Worm (Caenorhabditis elegans) whole organism, young adult: ENCODE results near the gene F08G5.3.

Source experiments
- B0261.1 ChIP-seq: sonication (generic microtip); optimal IDR thresholded peaks from 2 replicates; lab custom pipeline; 2016; ENCODE audit warnings: mild to moderate bottlenecking, missing genetic modification characterization, moderate library complexity, missing compliant biosample characterization
- C17E4.6 ChIP-seq: fragments of 200-800 bp; sonication (Bioruptor generic); IDR thresholded peaks from 2 replicates; pipeline ENCODE4 v1.3.6; 2022; ENCODE audit warnings: missing genetic modification reagents, missing genetic modification characterization, missing compliant biosample characterization
- D2030.7 ChIP-seq: fragments of 200-800 bp; sonication (Bioruptor generic); IDR thresholded peaks from 2 replicates; pipeline ENCODE4 v1.3.6; 2022; ENCODE audit warnings: missing genetic modification reagents, missing genetic modification characterization, missing compliant biosample characterization
- F10E7.11 ChIP-seq: sonication (generic microtip); optimal IDR thresholded peaks from 2 replicates; lab custom pipeline; 2017; ENCODE audit warnings: mild to moderate bottlenecking, missing genetic modification characterization, moderate library complexity, missing compliant biosample characterization
- F23B12.7 ChIP-seq: sonication (generic microtip); optimal IDR thresholded peaks from 2 replicates; lab custom pipeline; 2017; ENCODE audit warnings: missing genetic modification characterization, mild to moderate bottlenecking, missing compliant biosample characterization, antibody characterized with exemption, moderate library complexity; ENCODE audit not compliant: insufficient read depth
- F33H1.4 ChIP-seq: fragments of 200-800 bp; sonication (Bioruptor generic); IDR thresholded peaks from 2 replicates; pipeline ENCODE4 v1.3.6; 2022; ENCODE audit warnings: missing genetic modification reagents, missing genetic modification characterization, missing compliant biosample characterization
- F57A8.1 ChIP-seq: fragments of 200-800 bp; sonication (Bioruptor generic); optimal IDR thresholded peaks from 2 replicates; lab custom pipeline; 2018; ENCODE audit warnings: mild to moderate bottlenecking, missing genetic modification characterization, moderate library complexity, missing compliant biosample characterization
- ZK185.1 ChIP-seq: sonication (generic microtip); optimal IDR thresholded peaks from 2 replicates; lab custom pipeline; 2016; ENCODE audit warnings: mild to moderate bottlenecking, missing genetic modification characterization, missing compliant biosample characterization; ENCODE audit not compliant: poor library complexity, severe bottlenecking
- ama-1 ChIP-seq, 3 experiments: fragments of 150-350 bp in 1 of 3; sonication (generic microtip) in 2 of 3; optimal IDR thresholded peaks; 2 replicates each; lab custom pipeline; 2014 to 2018; ENCODE audit warnings: missing biosample characterization in 2 of 3, missing genetic modification characterization in 2 of 3, missing genetic modification reagents in 2 of 3
- aptf-3 ChIP-seq: fragments of 200-800 bp; sonication (Bioruptor generic); IDR thresholded peaks from 2 replicates; pipeline ENCODE4 v1.3.6; 2022; ENCODE audit warnings: missing genetic modification characterization, missing compliant biosample characterization
- atf-7 ChIP-seq: sonication (generic microtip); optimal IDR thresholded peaks from 2 replicates; lab custom pipeline; 2017; ENCODE audit warnings: mild to moderate bottlenecking, missing genetic modification characterization, missing compliant biosample characterization
- athp-1 ChIP-seq: sonication (generic microtip); optimal IDR thresholded peaks from 2 replicates; lab custom pipeline; 2017; ENCODE audit warnings: mild to moderate bottlenecking, missing genetic modification characterization, missing compliant biosample characterization
- attf-5 ChIP-seq: fragments of 200-800 bp; sonication (Bioruptor generic); optimal IDR thresholded peaks from 2 replicates; lab custom pipeline; 2018; ENCODE audit warnings: mild to moderate bottlenecking, missing genetic modification characterization, missing compliant biosample characterization
- ceh-100 ChIP-seq: fragments of 200-800 bp; sonication (Bioruptor generic); IDR thresholded peaks from 2 replicates; pipeline ENCODE4 v1.3.6; 2022; ENCODE audit warnings: missing genetic modification reagents, missing genetic modification characterization, missing compliant biosample characterization
- ceh-79 ChIP-seq: sonication (generic microtip); optimal IDR thresholded peaks from 2 replicates; lab custom pipeline; 2017; ENCODE audit warnings: mild to moderate bottlenecking, missing genetic modification characterization, missing compliant biosample characterization
- chd-7 ChIP-seq: sonication (generic microtip); optimal IDR thresholded peaks from 2 replicates; lab custom pipeline; 2016; ENCODE audit warnings: mild to moderate bottlenecking, missing genetic modification characterization, moderate library complexity, missing compliant biosample characterization
- ekl-4 ChIP-seq: fragments of 200-800 bp; sonication (Bioruptor generic); IDR thresholded peaks from 2 replicates; pipeline ENCODE4 v1.3.6; 2022; ENCODE audit warnings: missing genetic modification reagents, missing genetic modification characterization, missing compliant biosample characterization
- gei-17 ChIP-seq: fragments of 200-800 bp; sonication (Bioruptor generic); optimal IDR thresholded peaks from 2 replicates; lab custom pipeline; 2018; ENCODE audit warnings: mild to moderate bottlenecking, missing genetic modification characterization, missing compliant biosample characterization
- hmg-1.2 ChIP-seq: fragments of 200-800 bp; sonication (Bioruptor generic); IDR thresholded peaks from 2 replicates; pipeline ENCODE4 v1.3.6; 2022; ENCODE audit warnings: missing genetic modification reagents, missing genetic modification characterization, missing compliant biosample characterization
- let-607 ChIP-seq, 2 experiments: fragments of 200-800 bp in 1 of 2; sonication (Bioruptor generic) in 1 of 2; sonication (generic microtip) in 1 of 2; optimal IDR thresholded peaks; 2 replicates each; lab custom pipeline; 2016 to 2018; ENCODE audit warnings: mild to moderate bottlenecking in 2 of 2, missing compliant biosample characterization in 2 of 2, missing genetic modification characterization in 2 of 2, moderate library complexity in 2 of 2, missing genotype in 1 of 2
- lsl-1 ChIP-seq: fragments of 200-800 bp; sonication (Bioruptor generic); optimal IDR thresholded peaks from 2 replicates; lab custom pipeline; 2018; ENCODE audit warnings: mild to moderate bottlenecking, missing genetic modification characterization, moderate library complexity, missing compliant biosample characterization
- madf-3 ChIP-seq: fragments of 200-800 bp; sonication (Bioruptor generic); IDR thresholded peaks from 2 replicates; pipeline ENCODE4 v1.3.6; 2022; ENCODE audit warnings: missing genetic modification reagents, missing genetic modification characterization, missing compliant biosample characterization
- madf-8 ChIP-seq: fragments of 200-800 bp; sonication (Bioruptor generic); conservative IDR thresholded peaks from 2 replicates; pipeline ENCODE4 v1.3.6; 2022; ENCODE audit warnings: missing genetic modification reagents, missing genetic modification characterization, missing compliant biosample characterization
- mcd-1 ChIP-seq: fragments of 200-800 bp; sonication (Bioruptor generic); IDR thresholded peaks from 2 replicates; pipeline ENCODE4 v1.3.6; 2022; ENCODE audit warnings: missing genetic modification reagents, missing genetic modification characterization, missing compliant biosample characterization
- nfya-2 ChIP-seq: fragments of 200-800 bp; sonication (Bioruptor generic); IDR thresholded peaks from 2 replicates; pipeline ENCODE4 v1.3.6; 2022; ENCODE audit warnings: missing genetic modification reagents, missing genetic modification characterization, missing compliant biosample characterization
- nfyb-1 ChIP-seq: fragments of 200-800 bp; sonication (Bioruptor generic); IDR thresholded peaks from 2 replicates; pipeline ENCODE4 v1.3.6; 2022; ENCODE audit warnings: missing genetic modification reagents, missing genetic modification characterization, missing compliant biosample characterization
- nhr-179 ChIP-seq: sonication (generic microtip); optimal IDR thresholded peaks from 2 replicates; lab custom pipeline; 2016; ENCODE audit warnings: mild to moderate bottlenecking, missing genetic modification characterization, missing compliant biosample characterization
- pbrm-1 ChIP-seq: fragments of 200-800 bp; sonication (Bioruptor generic); IDR thresholded peaks from 2 replicates; pipeline ENCODE4 v1.3.6; 2022; ENCODE audit warnings: missing genetic modification reagents, missing genetic modification characterization, missing compliant biosample characterization
- rec-8 ChIP-seq, 2 experiments: sonication (generic microtip); optimal IDR thresholded peaks; 2 replicates each; lab custom pipeline; 2016; ENCODE audit warnings: mild to moderate bottlenecking in 2 of 2, missing genetic modification characterization in 2 of 2, missing genetic modification reagents in 2 of 2, missing genotype in 2 of 2, missing biosample characterization in 1 of 2, missing compliant biosample characterization in 1 of 2, moderate library complexity in 1 of 2
- sdz-38 ChIP-seq: sonication (generic microtip); optimal IDR thresholded peaks from 2 replicates; lab custom pipeline; 2016; ENCODE audit warnings: missing genotype, missing genetic modification characterization, missing compliant biosample characterization
- sea-2 ChIP-seq: fragments of 200-800 bp; sonication (Bioruptor generic); IDR thresholded peaks from 2 replicates; pipeline ENCODE4 v1.3.6; 2022; ENCODE audit warnings: missing genetic modification characterization, missing compliant biosample characterization
- snpc-3.4 ChIP-seq: sonication (generic microtip); optimal IDR thresholded peaks from 2 replicates; lab custom pipeline; 2017; ENCODE audit warnings: missing genetic modification characterization, mild to moderate bottlenecking, missing compliant biosample characterization, antibody characterized with exemption, moderate library complexity, missing genotype, missing genetic modification reagents
- snpc-4 ChIP-seq, 5 experiments: fragments of 150-350 bp in 1 of 5; sonication (generic microtip) in 4 of 5; optimal IDR thresholded peaks; 2 replicates each; lab custom pipeline; 2014 to 2018; ENCODE audit warnings: missing genetic modification characterization in 5 of 5, missing biosample characterization in 3 of 5, antibody characterized with exemption in 2 of 5, mild to moderate bottlenecking in 2 of 5, missing compliant biosample characterization in 2 of 5, missing genotype in 2 of 5, moderate library complexity in 2 of 5, missing genetic modification reagents in 1 of 5
- tbx-9 ChIP-seq: sonication (generic microtip); optimal IDR thresholded peaks from 2 replicates; lab custom pipeline; 2016; ENCODE audit warnings: borderline replicate concordance, missing genetic modification characterization, inconsistent platforms, missing compliant biosample characterization
- zfh-2 ChIP-seq: fragments of 200-800 bp; sonication (Bioruptor generic); conservative IDR thresholded peaks from 2 replicates; pipeline ENCODE4 v1.3.6; 2022; ENCODE audit warnings: missing genetic modification reagents, missing genetic modification characterization, missing compliant biosample characterization
- ztf-25 ChIP-seq: fragments of 200-800 bp; sonication (Bioruptor generic); IDR thresholded peaks from 2 replicates; pipeline ENCODE4 v1.3.6; 2022; ENCODE audit warnings: missing genetic modification reagents, missing genetic modification characterization, missing compliant biosample characterization
- ztf-26 ChIP-seq: sonication (generic microtip); optimal IDR thresholded peaks from 2 replicates; lab custom pipeline; 2017; ENCODE audit warnings: missing genetic modification characterization, missing compliant biosample characterization
- ztf-6 ChIP-seq: fragments of 200-800 bp; sonication (Bioruptor generic); IDR thresholded peaks from 2 replicates; pipeline ENCODE4 v1.3.6; 2022; ENCODE audit warnings: missing genetic modification reagents, missing genetic modification characterization, missing compliant biosample characterization

The F08G5.3 gene

ce11 chrIV:12463370-12463769 is 46.0 kb upstream of the F08G5.3 start, which contains the start of gene C25G4.8:
Gene C25G4.8 (minus strand): TSS chrIV:12463470.
- no peak for TF ChIP-seq tbx-9 (tag; lab: Kevin White, UChicago)
- TF ChIP-seq nhr-179 (tag; lab: Kevin White, UChicago), result no peak
- TF ChIP-seq aptf-3 (GFP tag; lab: Robert Waterston, UW), result no peak
- TF ChIP-seq ztf-6 (GFP tag; lab: Robert Waterston, UW), result no peak
- TF ChIP-seq ztf-26 (tag; lab: Kevin White, UChicago), result no peak

DNA sequence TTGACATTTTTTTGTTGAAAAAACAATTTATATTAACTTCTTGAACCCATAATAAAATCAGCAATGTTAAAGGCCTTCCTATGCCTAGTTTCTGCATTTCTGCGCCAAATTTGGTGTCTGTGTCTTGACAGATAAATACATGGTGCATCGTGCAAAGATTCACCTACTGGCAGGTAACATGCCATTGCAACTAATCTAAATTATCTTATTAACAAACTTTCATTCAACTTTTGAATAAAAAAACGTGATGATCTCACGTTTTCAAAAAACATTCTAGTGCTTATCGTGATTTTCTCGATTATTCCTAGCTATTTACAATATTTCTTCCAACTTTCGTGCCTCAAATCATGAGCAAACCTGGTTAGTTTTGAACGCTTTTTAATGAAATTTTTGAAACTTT is 39.2 kb upstream of the F08G5.3 start, which contains the start of gene C25G4.7:
TSS of gene C25G4.7 (plus strand) at position 301 of the 400 bp plus-strand sequence.
- TF ChIP-seq attf-5 (GFP tag; lab: Kevin White, UChicago) (no peak), gei-17 (no peak)
- TF ChIP-seq, all 124 proteins: peak for 0

- TF ChIP-seq F23B12.7 (no peak), B0261.1 (tag; lab: Kevin White, UChicago) (no peak), let-607 (tag; optimal IDR thresholded peaks at IDR 0.05; lab: Kevin White, UChicago) (no peak), zfh-2 (GFP tag; lab: Robert Waterston, UW) (no peak), nfya-2 (GFP tag; lab: Robert Waterston, UW) (no peak), pbrm-1 (GFP tag; lab: Robert Waterston, UW) (no peak)
Observed at ce11 chrIV:12454750-12455149, 37.4 kb upstream of the F08G5.3 start, which contains the start of gene smz-1. Gene smz-1 (plus strand): TSS chrIV:12455050.

DNA sequence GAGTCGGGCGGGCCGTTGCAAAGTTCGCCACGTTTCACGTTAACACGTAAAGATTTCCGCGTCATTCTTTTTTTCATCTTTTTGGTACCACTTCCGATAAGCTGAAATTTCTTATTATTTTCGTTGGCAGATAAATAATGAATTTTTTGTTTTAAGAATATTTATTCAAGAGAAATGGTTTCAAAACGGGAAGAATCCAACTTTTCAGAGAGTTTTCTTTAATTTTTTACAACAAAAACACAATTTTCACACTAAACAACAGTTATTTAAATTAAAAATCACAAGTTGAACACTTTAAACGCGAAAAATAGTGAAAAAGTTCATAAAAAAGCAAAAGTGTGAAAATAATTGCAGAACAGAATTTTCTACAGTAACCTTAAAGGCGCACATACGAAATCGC is 36.7 kb upstream of the F08G5.3 start, which contains the start of gene spe-44:
TSS of gene spe-44 (minus strand) at position 101 of the 400 bp plus-strand sequence.
- peak; percentile 71 for TF ChIP-seq lsl-1 (GFP tag; lab: Kevin White, UChicago)
- TF ChIP-seq ZK185.1, result no peak
- TF ChIP-seq atf-7 (tag; lab: Kevin White, UChicago), result no peak
- TF ChIP-seq C17E4.6 (GFP tag; lab: Robert Waterston, UW), result no peak

ce11 chrIV:12451225-12451831 is 33.9 kb upstream of the F08G5.3 start, which contains the start of gene dpy-26:
Gene dpy-26 (minus strand): TSS chrIV:12451335.
- TF ChIP-seq D2030.7, result peak; percentile 29; the same call in 1 of the 2 replicates
- TF ChIP-seq hmg-1.2 (GFP tag; lab: Robert Waterston, UW), result peak; percentile 48; the same call in 1 of the 2 replicates
- TF ChIP-seq ama-1 (optimal IDR thresholded peaks at IDR 0.05; lab: Kevin White, UChicago), result no peak
- TF ChIP-seq ama-1 (GFP tag; optimal IDR thresholded peaks at IDR 0.05; lab: Kevin White, UChicago), result no peak
- TF ChIP-seq sdz-38 (tag; lab: Kevin White, UChicago), result no peak
- no peak for TF ChIP-seq athp-1
- TF ChIP-seq snpc-4 (GFP tag; optimal IDR thresholded peaks at IDR 0.05; lab: Kevin White, UChicago), result no peak
- TF ChIP-seq snpc-4 (tag; optimal IDR thresholded peaks at IDR 0.05; lab: Kevin White, UChicago), result peak in 2 of 4 experiments; percentile 13 to 14
- no peak for TF ChIP-seq nfyb-1 (GFP tag; lab: Robert Waterston, UW)
- TF ChIP-seq ceh-79, result no peak
- TF ChIP-seq ZK185.1, result peak; percentile 22
- TF ChIP-seq mcd-1 (GFP tag; lab: Robert Waterston, UW), result no peak
- TF ChIP-seq F23B12.7, result no peak
- TF ChIP-seq ekl-4 (GFP tag; lab: Robert Waterston, UW), result 0 out of 2 replicates have a peak, but pooled peaks have one; percentile 47
- TF ChIP-seq F10E7.11, result no peak
- TF ChIP-seq F33H1.4 (GFP tag; lab: Robert Waterston, UW), result peak; percentile 73
- TF ChIP-seq sea-2 (GFP tag; lab: Robert Waterston, UW), result no peak
- no peak for TF ChIP-seq ceh-100 (GFP tag; lab: Robert Waterston, UW)
- no peak for TF ChIP-seq ztf-25 (GFP tag; lab: Robert Waterston, UW)
- TF ChIP-seq madf-8 (GFP tag; lab: Robert Waterston, UW), result peak; percentile 21; the same call in 1 of the 2 replicates
- TF ChIP-seq snpc-3.4 (tag; lab: Kevin White, UChicago), result no peak
- no peak for TF ChIP-seq chd-7 (tag; lab: Kevin White, UChicago)
- no peak for TF ChIP-seq F57A8.1
- TF ChIP-seq madf-3 (GFP tag; lab: Robert Waterston, UW), result no peak
- peak; percentile 81 for TF ChIP-seq lsl-1 (GFP tag; lab: Kevin White, UChicago)
- no peak for TF ChIP-seq rec-8 (tag; optimal IDR thresholded peaks at IDR 0.05; lab: Kevin White, UChicago)
